Worm (Caenorhabditis elegans): ENCODE results near the gene srlf-33.

ce11 chrIV:11917886-11918285 lies 7.4 kb downstream of the srlf-33 start:
- no peak for TF ChIP-seq ceh-18 (tag; optimal IDR thresholded peaks at IDR 0.05)
- TF ChIP-seq ceh-45 (GFP tag; IDR thresholded peaks at IDR 0.05), result no peak
